Worm (Caenorhabditis elegans) whole organism, L3 larva: ENCODE measurements around the gene ZC376.8.

Experiments used
- ama-1 ChIP-seq: fragments of 150-350 bp; optimal IDR thresholded peaks from 2 replicates; lab custom pipeline; 2018
- ceh-82 ChIP-seq: fragments of 150-350 bp; optimal IDR thresholded peaks from 2 replicates; lab custom pipeline; 2014; ENCODE audit warnings: missing biosample characterization, missing genetic modification characterization
- elt-1 ChIP-seq: fragments of 150-350 bp; optimal IDR thresholded peaks from 2 replicates; lab custom pipeline; 2014; ENCODE audit warnings: missing biosample characterization, missing genetic modification characterization
- lin-15B ChIP-seq: fragments of 150-350 bp; optimal IDR thresholded peaks from 2 replicates; lab custom pipeline; 2014; ENCODE audit warnings: missing biosample characterization, missing genetic modification characterization
- mdl-1 ChIP-seq: fragments of 150-350 bp; optimal IDR thresholded peaks from 2 replicates; lab custom pipeline; 2014; ENCODE audit warnings: missing biosample characterization, missing genetic modification characterization
- nhr-237 ChIP-seq: fragments of 150-350 bp; optimal IDR thresholded peaks from 2 replicates; lab custom pipeline; 2014; ENCODE audit warnings: missing biosample characterization, missing genetic modification characterization
- nhr-77 ChIP-seq: fragments of 150-350 bp; optimal IDR thresholded peaks from 2 replicates; lab custom pipeline; 2014; ENCODE audit warnings: missing biosample characterization, missing genetic modification characterization
- unc-39 ChIP-seq: sonication (generic microtip); optimal IDR thresholded peaks from 4 replicates; lab custom pipeline; 2017; ENCODE audit warnings: missing biosample characterization, missing genetic modification characterization
- zag-1 ChIP-seq: fragments of 150-350 bp; optimal IDR thresholded peaks from 2 replicates; lab custom pipeline; 2014; ENCODE audit warnings: missing biosample characterization, missing genetic modification characterization
- ztf-11 ChIP-seq: fragments of 150-350 bp; optimal IDR thresholded peaks from 2 replicates; lab custom pipeline; 2014; ENCODE audit warnings: missing biosample characterization, missing genetic modification characterization

ce11 chrV:14187104-14187503 is 7.1 kb downstream of the ZC376.8 start:
- TF ChIP-seq nhr-77 (tag; lab: Kevin White, UChicago), result no peak
- TF ChIP-seq elt-1 (tag; lab: Kevin White, UChicago), result no peak
- no peak for TF ChIP-seq lin-15B (tag; lab: Kevin White, UChicago)
- TF ChIP-seq ceh-82, result no peak
- TF ChIP-seq ztf-11, result no peak
- no peak for TF ChIP-seq mdl-1 (tag; lab: Kevin White, UChicago)
- TF ChIP-seq zag-1 (tag; lab: Kevin White, UChicago), result no peak
- TF ChIP-seq ama-1 (lab: Kevin White, UChicago), result no peak
- TF ChIP-seq unc-39 (tag; lab: Kevin White, UChicago), result no peak
- no peak for TF ChIP-seq nhr-237
